Fruit fly (Drosophila melanogaster) whole organism, wandering third instar larva: ENCODE measurements around the gene Naa80.

Source experiments
- Abd-B ChIP-seq: fragments of >200 bp; optimal IDR thresholded peaks from 2 replicates; lab custom pipeline; 2017; ENCODE audit warnings: missing biosample characterization, missing genetic modification characterization
- CG32264 ChIP-seq: fragments of 200-800 bp; sonication (Bioruptor generic); optimal IDR thresholded peaks from 2 replicates; lab custom pipeline; 2016; ENCODE audit warnings: missing biosample characterization, missing genetic modification characterization
- CG9705 ChIP-seq: fragments of 200-800 bp; sonication (Bioruptor generic); optimal IDR thresholded peaks from 2 replicates; lab custom pipeline; 2018; ENCODE audit warnings: missing biosample characterization, mild to moderate bottlenecking, missing genetic modification characterization
- CrebA ChIP-seq: fragments of 200-800 bp; sonication (Bioruptor generic); optimal IDR thresholded peaks from 2 replicates; lab custom pipeline; 2016; ENCODE audit warnings: missing biosample characterization, mild to moderate bottlenecking, missing genetic modification characterization, borderline replicate concordance
- Dfd ChIP-seq: fragments of >200 bp; optimal IDR thresholded peaks from 2 replicates; lab custom pipeline; 2017; ENCODE audit warnings: missing biosample characterization, missing genetic modification characterization
- Dif ChIP-seq: fragments of 200-275, 200-300 bp; sonication (Bioruptor generic); optimal IDR thresholded peaks from 2 replicates; lab custom pipeline; 2018; ENCODE audit warnings: missing biosample characterization, missing genetic modification characterization; ENCODE audit not compliant: partially characterized antibody
- GATAd ChIP-seq: sonication (Bioruptor generic); optimal IDR thresholded peaks from 2 replicates; lab custom pipeline; 2016; ENCODE audit warnings: missing biosample characterization, missing genetic modification characterization
- HLH106 ChIP-seq: fragments of 200-800 bp; optimal IDR thresholded peaks from 3 replicates; lab custom pipeline; 2019; ENCODE audit warnings: missing biosample characterization, mild to moderate bottlenecking, missing genetic modification characterization, moderate library complexity
- Hnf4 ChIP-seq: fragments of 200-800 bp; sonication (Bioruptor generic); optimal IDR thresholded peaks from 2 replicates; lab custom pipeline; 2016; ENCODE audit warnings: missing biosample characterization, mild to moderate bottlenecking, missing genetic modification characterization
- Hr78 ChIP-seq: fragments of >200 bp; optimal IDR thresholded peaks from 2 replicates; lab custom pipeline; 2017; ENCODE audit warnings: missing biosample characterization, missing genetic modification characterization
- Hr83 ChIP-seq: fragments of 200-300 bp; sonication (Bioruptor generic); optimal IDR thresholded peaks from 2 replicates; lab custom pipeline; 2016; ENCODE audit warnings: missing biosample characterization, mild to moderate bottlenecking, missing genetic modification characterization, moderate library complexity; ENCODE audit not compliant: poor library complexity, severe bottlenecking
- Jra ChIP-seq: sonication (Bioruptor generic); optimal IDR thresholded peaks from 2 replicates; lab custom pipeline; 2016; ENCODE audit warnings: missing biosample characterization, missing genetic modification characterization
- Mio ChIP-seq: sonication (Bioruptor generic); optimal IDR thresholded peaks from 2 replicates; lab custom pipeline; 2016; ENCODE audit warnings: missing biosample characterization, missing genetic modification characterization
- Myc ChIP-seq: fragments of >200 bp; optimal IDR thresholded peaks from 2 replicates; lab custom pipeline; 2017
- N ChIP-seq: fragments of >200 bp; optimal IDR thresholded peaks from 2 replicates; lab custom pipeline; 2018; ENCODE audit warnings: missing biosample characterization, missing external identifiers, missing genetic modification characterization
- OdsH ChIP-seq: fragments of 200-800 bp; sonication (Bioruptor generic); optimal IDR thresholded peaks from 2 replicates; lab custom pipeline; 2016; ENCODE audit warnings: missing biosample characterization, mild to moderate bottlenecking, missing genetic modification characterization
- Rel ChIP-seq, 2 experiments: fragments of 200-800 bp; sonication (Bioruptor generic) in 1 of 2; optimal IDR thresholded peaks; 2 replicates in 1 of 2; 3 replicates in 1 of 2; lab custom pipeline; 2016 to 2019; ENCODE audit warnings: mild to moderate bottlenecking in 2 of 2, missing biosample characterization in 2 of 2, missing genetic modification characterization in 2 of 2, moderate library complexity in 1 of 2
- Vsx2 ChIP-seq: fragments of 200-300, 225-300 bp; sonication (Bioruptor generic); optimal IDR thresholded peaks from 2 replicates; lab custom pipeline; 2018; ENCODE audit warnings: missing biosample characterization, missing genetic modification characterization; ENCODE audit not compliant: partially characterized antibody
- dl ChIP-seq, 2 experiments: fragments of 175-275, 200-275 bp in 1 of 2; fragments of 200-275 bp in 1 of 2; sonication (Bioruptor generic); optimal IDR thresholded peaks; lab custom pipeline; 2018; ENCODE audit warnings: mild to moderate bottlenecking in 2 of 2, missing biosample characterization in 2 of 2, missing genetic modification characterization in 2 of 2, moderate library complexity in 2 of 2; ENCODE audit not compliant: partially characterized antibody in 2 of 2, insufficient read depth in 1 of 2
- dmrt93B ChIP-seq: fragments of 200-800 bp; sonication (Bioruptor generic); optimal IDR thresholded peaks from 2 replicates; lab custom pipeline; 2018; ENCODE audit warnings: missing biosample characterization, mild to moderate bottlenecking, missing genetic modification characterization
- dsf ChIP-seq: sonication (Bioruptor generic); optimal IDR thresholded peaks from 2 replicates; lab custom pipeline; 2016; ENCODE audit warnings: missing biosample characterization, missing genetic modification characterization, borderline replicate concordance
- ey ChIP-seq: fragments of 200-800 bp; sonication (Bioruptor generic); optimal IDR thresholded peaks from 2 replicates; lab custom pipeline; 2016; ENCODE audit warnings: missing biosample characterization, missing genetic modification characterization
- foxo ChIP-seq, 2 experiments: fragments of 200-800 bp; sonication (Bioruptor generic); optimal IDR thresholded peaks; 2 replicates in 1 of 2; 3 replicates in 1 of 2; lab custom pipeline; 2016 to 2017; ENCODE audit warnings: missing biosample characterization in 2 of 2, missing genetic modification characterization in 2 of 2
- jim ChIP-seq: fragments of 175-275, 200-325 bp; sonication (Bioruptor generic); optimal IDR thresholded peaks from 2 replicates; lab custom pipeline; 2016; ENCODE audit warnings: missing biosample characterization, mild to moderate bottlenecking, missing genetic modification characterization
- lola ChIP-seq: fragments of >200 bp; optimal IDR thresholded peaks from 2 replicates; lab custom pipeline; 2017; ENCODE audit warnings: missing biosample characterization, missing genetic modification characterization
- psq ChIP-seq: fragments of 200-800 bp; sonication (Bioruptor generic); optimal IDR thresholded peaks from 3 replicates; lab custom pipeline; 2017; ENCODE audit warnings: missing biosample characterization, mild to moderate bottlenecking, missing genetic modification characterization, moderate library complexity
- rgr ChIP-seq: fragments of 200-800 bp; sonication (Bioruptor generic); optimal IDR thresholded peaks from 3 replicates; lab custom pipeline; 2016; ENCODE audit warnings: missing biosample characterization, mild to moderate bottlenecking, missing genetic modification characterization
- sage ChIP-seq: fragments of 200-800 bp; sonication (Bioruptor generic); optimal IDR thresholded peaks from 2 replicates; lab custom pipeline; 2016; ENCODE audit warnings: missing biosample characterization, mild to moderate bottlenecking, missing genetic modification characterization
- sv ChIP-seq: fragments of 200-800 bp; sonication (Bioruptor generic); optimal IDR thresholded peaks from 3 replicates; lab custom pipeline; 2016; ENCODE audit warnings: missing biosample characterization, missing genetic modification characterization
- usp ChIP-seq: fragments of >200 bp; optimal IDR thresholded peaks from 2 replicates; lab custom pipeline; 2017; ENCODE audit warnings: missing biosample characterization, missing genetic modification characterization
- woc ChIP-seq: sonication (Bioruptor generic); optimal IDR thresholded peaks from 2 replicates; lab custom pipeline; 2016; ENCODE audit warnings: missing biosample characterization, mild to moderate bottlenecking, missing genetic modification characterization

The Naa80 gene

DNA sequence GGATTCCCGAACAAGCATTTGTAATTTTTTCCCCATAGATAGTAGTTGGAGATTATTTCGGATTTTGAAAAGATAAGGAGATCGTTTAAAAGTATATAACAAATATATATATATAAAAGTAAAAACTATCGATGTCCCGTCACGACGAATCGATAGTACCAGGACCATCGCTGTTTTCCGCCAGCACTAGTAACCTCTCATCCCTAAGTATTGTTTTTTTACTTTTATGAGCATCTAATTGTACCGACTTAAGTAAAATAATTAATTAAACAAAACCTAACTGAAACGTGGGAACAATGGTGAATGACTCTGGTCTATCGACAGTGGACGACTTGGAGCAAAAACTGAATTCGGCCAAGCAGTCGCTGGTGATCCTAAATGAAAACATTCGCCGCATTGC lies 26.9 kb upstream of the Naa80 start, which contains the start of gene Pnn:
Pnn (plus strand) TSS at position 187 of the 400 bp plus-strand sequence.
- TF ChIP-seq GATAd (GFP tag; lab: Kevin White, UChicago) (no peak), Hnf4 (GFP tag; lab: Kevin White, UChicago) (no peak), Rel (GFP tag; optimal IDR thresholded peaks at IDR 0.05; lab: Kevin White, UChicago) (no peak), Rel (tag; optimal IDR thresholded peaks at IDR 0.05; lab: Kevin White, UChicago) (peak; percentile 68), woc (GFP tag; lab: Kevin White, UChicago) (peak; percentile 39), sage (peak; percentile 32)

DNA sequence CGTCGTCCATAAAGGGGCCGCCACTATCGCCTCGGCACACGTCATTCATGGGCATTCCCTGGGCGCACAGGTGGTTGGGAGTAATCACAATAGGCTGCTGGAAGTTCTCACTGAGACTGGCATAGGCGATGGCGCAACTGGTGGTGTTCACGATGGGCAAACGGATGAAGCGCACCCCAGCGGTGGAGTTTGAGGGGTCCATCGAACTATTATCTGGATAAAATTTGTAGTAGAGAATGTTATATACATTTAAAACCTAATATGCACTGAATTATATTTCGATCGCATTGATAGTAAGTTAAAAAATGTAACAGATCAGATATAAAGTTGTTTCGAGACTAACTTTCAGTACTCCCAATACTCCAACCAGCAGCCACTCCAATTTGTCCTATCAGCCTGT lies 24.4 kb upstream of the Naa80 start, which contains the start of gene CG31415:
CG31415 (plus strand) TSS at position 301 of the 400 bp plus-strand sequence.
- TF ChIP-seq woc (GFP tag; lab: Kevin White, UChicago) (no peak), sv (GFP tag; lab: Kevin White, UChicago) (no peak), dl (GFP tag; optimal IDR thresholded peaks at IDR 0.05; lab: Kevin White, UChicago; ENCODE audit: insufficient read depth in 1 of 2, partially characterized antibody in 2 of 2) (no peak), Jra (GFP tag; lab: Kevin White, UChicago) (no peak), jim (GFP tag; lab: Kevin White, UChicago) (no peak), rgr (no peak)

- peak; percentile 98 for TF ChIP-seq Dfd (GFP tag; lab: Kevin White, UChicago)
- no peak for TF ChIP-seq Myc (lab: Kevin White, UChicago)
Observed at dm6 chr3R:9743995-9744394, 23.6 kb upstream of the Naa80 start.

- no peak for TF ChIP-seq Hnf4 (GFP tag; lab: Kevin White, UChicago)
- no peak for TF ChIP-seq GATAd (GFP tag; lab: Kevin White, UChicago)
- no peak for TF ChIP-seq N (GFP tag; lab: Kevin White, UChicago)
- no peak for TF ChIP-seq Abd-B (GFP tag; lab: Kevin White, UChicago)
- TF ChIP-seq jim (GFP tag; lab: Kevin White, UChicago) = no peak
- TF ChIP-seq CrebA (GFP tag; lab: Kevin White, UChicago) = no peak
- TF ChIP-seq woc (GFP tag; lab: Kevin White, UChicago) = no peak
- no peak for TF ChIP-seq Hr83 (GFP tag; lab: Kevin White, UChicago)
- TF ChIP-seq rgr = no peak
- no peak for TF ChIP-seq Vsx2 (GFP tag; lab: Kevin White, UChicago)
- TF ChIP-seq HLH106 (tag; lab: Kevin White, UChicago) = no peak
- TF ChIP-seq lola (GFP tag; lab: Kevin White, UChicago) = no peak
- TF ChIP-seq CG32264 = no peak
- TF ChIP-seq Rel (GFP tag; optimal IDR thresholded peaks at IDR 0.05; lab: Kevin White, UChicago) = no peak
- no peak for TF ChIP-seq Rel (tag; optimal IDR thresholded peaks at IDR 0.05; lab: Kevin White, UChicago)
- no peak for TF ChIP-seq sv (GFP tag; lab: Kevin White, UChicago)
- no peak for TF ChIP-seq OdsH (GFP tag; lab: Kevin White, UChicago)
- no peak for TF ChIP-seq dmrt93B
Observed at dm6 chr3R:9745442-9745841, 22.2 kb upstream of the Naa80 start.

DNA sequence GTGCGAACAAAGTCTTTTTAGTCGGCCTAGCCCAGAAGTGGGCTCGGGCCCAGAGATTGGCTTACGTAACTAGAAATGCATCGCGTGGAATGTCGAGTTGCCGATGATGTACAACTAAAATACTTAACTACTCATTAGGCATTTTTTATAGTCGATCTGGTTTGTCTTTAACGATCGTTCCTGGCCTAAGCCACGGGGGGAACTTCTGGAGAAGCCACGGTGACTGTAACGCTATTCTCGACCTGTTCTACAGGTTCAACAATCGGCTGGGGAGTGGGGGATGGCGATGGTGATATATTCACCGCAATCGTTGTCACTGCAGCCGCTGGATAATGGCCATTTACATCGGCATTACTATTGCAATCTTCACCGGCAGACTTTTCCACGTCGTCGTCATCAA lies 21.4 kb upstream of the Naa80 start, which contains the start of gene CG34409:
CG34409 (minus strand) TSS at position 101 of the 400 bp plus-strand sequence.
- no peak for TF ChIP-seq jim (GFP tag; lab: Kevin White, UChicago)
- TF ChIP-seq Dif (GFP tag; lab: Kevin White, UChicago) = no peak
- no peak for TF ChIP-seq CG9705 (GFP tag; lab: Kevin White, UChicago)
- no peak for TF ChIP-seq CG32264
- no peak for TF ChIP-seq rgr
- no peak for TF ChIP-seq psq (GFP tag; lab: Kevin White, UChicago)
- no peak for TF ChIP-seq N (GFP tag; lab: Kevin White, UChicago)
- no peak for TF ChIP-seq dsf
- no peak for TF ChIP-seq Vsx2 (GFP tag; lab: Kevin White, UChicago)
- TF ChIP-seq woc (GFP tag; lab: Kevin White, UChicago) = no peak
- TF ChIP-seq dl (GFP tag; optimal IDR thresholded peaks at IDR 0.05; lab: Kevin White, UChicago; ENCODE audit: insufficient read depth in 1 of 2, partially characterized antibody in 2 of 2) = no peak
- no peak for TF ChIP-seq usp (GFP tag; lab: Kevin White, UChicago)
- no peak for TF ChIP-seq foxo (GFP tag; optimal IDR thresholded peaks at IDR 0.05; lab: Kevin White, UChicago)
- no peak for TF ChIP-seq OdsH (GFP tag; lab: Kevin White, UChicago)
- TF ChIP-seq ey (GFP tag; lab: Kevin White, UChicago) = no peak
- no peak for TF ChIP-seq Hr78 (GFP tag; lab: Kevin White, UChicago)
- no peak for TF ChIP-seq GATAd (GFP tag; lab: Kevin White, UChicago)
- TF ChIP-seq Dfd (GFP tag; lab: Kevin White, UChicago) = no peak
- TF ChIP-seq Hr83 (GFP tag; lab: Kevin White, UChicago) = no peak
- TF ChIP-seq Mio = no peak
